Fruit fly (Drosophila melanogaster): Measurements from ENCODE around the gene sd.

Gene sd

DNA sequence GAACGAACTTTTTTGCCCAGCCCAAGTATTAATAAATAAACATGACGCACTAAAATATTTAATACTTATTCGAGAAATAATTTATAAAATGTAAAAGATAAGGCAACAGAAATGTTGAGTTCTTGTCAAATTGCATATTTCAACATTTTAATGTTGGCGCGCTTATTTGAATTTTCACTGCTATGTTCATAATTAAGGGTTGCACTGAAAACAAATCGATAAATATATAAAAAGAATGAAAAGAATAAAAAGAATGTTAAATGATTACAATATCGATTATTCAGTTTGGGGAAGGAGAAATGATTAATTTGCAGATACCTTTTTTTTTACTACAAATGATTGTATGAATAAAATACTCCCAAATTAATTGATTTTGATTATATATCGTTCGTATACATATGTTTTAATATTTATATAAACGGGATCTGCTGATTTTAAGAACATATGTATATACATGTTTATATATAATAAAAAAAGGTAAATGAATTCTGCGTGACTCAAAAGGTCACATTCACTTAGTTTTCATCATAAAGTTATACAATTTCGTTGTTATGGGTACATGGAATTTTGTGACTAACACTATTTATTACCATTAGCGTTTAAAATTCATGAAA lies 62.7 kb downstream of the sd start:
- TF ChIP-seq CG13204 (GFP tag; optimal IDR thresholded peaks at IDR 0.05) (no peak), fd96Ca (GFP tag; IDR thresholded peaks at IDR 0.05) (no peak), gl (tag; optimal IDR thresholded peaks at IDR 0.05) (no peak), CG34367 (tag; optimal IDR thresholded peaks at IDR 0.05) (no peak), Snoo (tag; optimal IDR thresholded peaks at IDR 0.05) (no peak), CG32121 (GFP tag; IDR thresholded peaks at IDR 0.05) (no peak), CG12605 (GFP tag; IDR thresholded peaks at IDR 0.05) (no peak), Pif1A (GFP tag; optimal IDR thresholded peaks at IDR 0.05) (no peak), CG17806 (tag; optimal IDR thresholded peaks at IDR 0.05) (no peak), rn (GFP tag; IDR thresholded peaks at IDR 0.05) (no peak), CG9948 (tag; optimal IDR thresholded peaks at IDR 0.05) (no peak), CG8159 (tag; optimal IDR thresholded peaks at IDR 0.05) (no peak)

DNA sequence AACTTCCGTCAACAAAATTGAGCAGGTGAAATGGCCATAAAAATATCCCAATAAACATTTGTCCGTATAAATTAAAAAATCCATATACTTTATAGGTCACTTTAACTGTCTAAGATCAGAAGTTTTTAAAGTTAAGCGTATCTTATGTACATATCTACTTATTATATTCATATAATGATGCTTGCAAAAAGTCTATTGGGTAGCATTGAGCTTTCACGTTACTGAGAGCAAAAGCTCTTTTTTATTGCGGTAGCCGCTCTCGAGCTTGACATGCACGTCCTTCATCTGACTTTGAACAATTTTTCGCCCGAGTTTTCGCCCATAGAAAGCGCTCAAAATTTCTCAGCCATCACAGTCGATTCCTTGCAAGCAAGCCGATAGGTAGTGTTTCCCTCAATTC lies 63.7 kb downstream of the sd start, which contains the start of gene Gapdh2:
Gene Gapdh2, plus strand, starts transcription at position 283 of the 400 bp plus-strand sequence.
- TF ChIP-seq D1 (tag; optimal IDR thresholded peaks at IDR 0.05): peak; percentile 100
- TF ChIP-seq CG9948 (tag; optimal IDR thresholded peaks at IDR 0.05): peak; percentile 99
- TF ChIP-seq Ets98B (GFP tag; IDR thresholded peaks at IDR 0.05): peak; percentile 100
- TF ChIP-seq gl (tag; optimal IDR thresholded peaks at IDR 0.05): peak; percentile 98
- TF ChIP-seq CG4496 (GFP tag; IDR thresholded peaks at IDR 0.05): peak; percentile 100
- peak; percentile 100 for TF ChIP-seq CG8159 (tag; optimal IDR thresholded peaks at IDR 0.05)
- peak; percentile 85 for TF ChIP-seq EcR (GFP tag; optimal IDR thresholded peaks at IDR 0.05)
- TF ChIP-seq CG13204 (GFP tag; optimal IDR thresholded peaks at IDR 0.05): peak; percentile 98
- TF ChIP-seq fd96Ca (GFP tag; IDR thresholded peaks at IDR 0.05): no peak
- no peak; the same call in 1 of the 2 replicates for TF ChIP-seq CG10348 (GFP tag; IDR thresholded peaks at IDR 0.05)
- TF ChIP-seq Pif1B (GFP tag; optimal IDR thresholded peaks at IDR 0.05): peak; percentile 100
- TF ChIP-seq CG15710 (tag; optimal IDR thresholded peaks at IDR 0.05): peak; percentile 100
- TF ChIP-seq CG14655 (GFP tag; optimal IDR thresholded peaks at IDR 0.05): peak; percentile 99
- TF ChIP-seq rn (GFP tag; IDR thresholded peaks at IDR 0.05): peak; percentile 97
- peak; percentile 100 for TF ChIP-seq CG32121 (GFP tag; IDR thresholded peaks at IDR 0.05)
- peak; percentile 100 for TF ChIP-seq CG17806 (tag; optimal IDR thresholded peaks at IDR 0.05)
- TF ChIP-seq CG8301 (tag; optimal IDR thresholded peaks at IDR 0.05): peak; percentile 99
- TF ChIP-seq Snoo (tag; optimal IDR thresholded peaks at IDR 0.05): peak; percentile 99
- peak; percentile 100 for TF ChIP-seq CG12605 (GFP tag; IDR thresholded peaks at IDR 0.05)
- peak; percentile 99 for TF ChIP-seq CG34367 (tag; optimal IDR thresholded peaks at IDR 0.05)
- TF ChIP-seq Pif1A (GFP tag; optimal IDR thresholded peaks at IDR 0.05): peak; percentile 99

DNA sequence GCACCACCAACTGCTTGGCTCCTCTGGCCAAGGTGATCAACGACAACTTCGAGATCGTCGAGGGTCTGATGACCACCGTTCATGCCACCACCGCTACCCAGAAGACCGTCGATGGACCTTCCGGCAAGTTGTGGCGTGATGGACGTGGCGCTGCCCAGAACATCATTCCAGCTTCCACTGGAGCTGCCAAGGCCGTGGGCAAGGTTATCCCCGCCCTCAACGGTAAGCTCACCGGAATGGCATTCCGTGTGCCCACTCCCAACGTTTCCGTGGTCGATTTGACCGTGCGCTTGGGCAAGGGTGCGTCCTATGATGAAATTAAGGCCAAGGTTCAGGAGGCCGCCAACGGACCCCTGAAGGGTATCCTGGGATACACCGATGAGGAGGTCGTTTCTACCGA lies 64.6 kb downstream of the sd start:
- TF ChIP-seq D1 (tag; optimal IDR thresholded peaks at IDR 0.05): no peak
- no peak for TF ChIP-seq CG14655 (GFP tag; optimal IDR thresholded peaks at IDR 0.05)
- TF ChIP-seq CG13204 (GFP tag; optimal IDR thresholded peaks at IDR 0.05): no peak
- no peak for TF ChIP-seq CG10348 (GFP tag; IDR thresholded peaks at IDR 0.05)

DNA sequence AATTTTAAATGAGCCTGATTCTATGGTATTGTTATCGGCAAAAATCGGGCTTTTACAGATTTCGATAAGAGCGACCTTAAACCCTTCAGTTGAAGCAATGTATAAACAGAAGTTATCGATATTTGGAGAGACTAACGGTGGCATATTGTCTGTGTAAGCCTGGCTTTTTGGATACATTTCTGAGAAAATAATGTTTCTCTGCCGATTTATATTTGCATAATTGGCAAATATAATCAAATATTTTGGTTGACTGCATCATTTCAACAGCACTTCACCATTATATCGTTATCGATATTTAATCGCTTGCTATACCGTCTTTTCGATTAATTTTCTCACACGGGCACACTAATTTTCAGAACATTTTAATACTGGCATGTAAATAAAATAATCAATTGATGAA lies 65.7 kb downstream of the sd start, which contains the start of gene CG16952:
Gene CG16952, plus strand, starts transcription at position 341 of the 400 bp plus-strand sequence.
- TF ChIP-seq CG17806 (tag; optimal IDR thresholded peaks at IDR 0.05) (no peak), CG34367 (tag; optimal IDR thresholded peaks at IDR 0.05) (no peak), gl (tag; optimal IDR thresholded peaks at IDR 0.05) (no peak), CG12605 (GFP tag; IDR thresholded peaks at IDR 0.05) (no peak), CG15710 (tag; optimal IDR thresholded peaks at IDR 0.05) (no peak), CG4496 (GFP tag; IDR thresholded peaks at IDR 0.05) (no peak), Pif1A (GFP tag; optimal IDR thresholded peaks at IDR 0.05) (no peak), EcR (GFP tag; optimal IDR thresholded peaks at IDR 0.05) (no peak), rn (GFP tag; IDR thresholded peaks at IDR 0.05) (no peak), CG10348 (GFP tag; IDR thresholded peaks at IDR 0.05) (no peak), fd96Ca (GFP tag; IDR thresholded peaks at IDR 0.05) (no peak), CG8301 (tag; optimal IDR thresholded peaks at IDR 0.05) (no peak), Ets98B (GFP tag; IDR thresholded peaks at IDR 0.05) (no peak), CG8159 (tag; optimal IDR thresholded peaks at IDR 0.05) (no peak), CG32121 (GFP tag; IDR thresholded peaks at IDR 0.05) (no peak)

DNA sequence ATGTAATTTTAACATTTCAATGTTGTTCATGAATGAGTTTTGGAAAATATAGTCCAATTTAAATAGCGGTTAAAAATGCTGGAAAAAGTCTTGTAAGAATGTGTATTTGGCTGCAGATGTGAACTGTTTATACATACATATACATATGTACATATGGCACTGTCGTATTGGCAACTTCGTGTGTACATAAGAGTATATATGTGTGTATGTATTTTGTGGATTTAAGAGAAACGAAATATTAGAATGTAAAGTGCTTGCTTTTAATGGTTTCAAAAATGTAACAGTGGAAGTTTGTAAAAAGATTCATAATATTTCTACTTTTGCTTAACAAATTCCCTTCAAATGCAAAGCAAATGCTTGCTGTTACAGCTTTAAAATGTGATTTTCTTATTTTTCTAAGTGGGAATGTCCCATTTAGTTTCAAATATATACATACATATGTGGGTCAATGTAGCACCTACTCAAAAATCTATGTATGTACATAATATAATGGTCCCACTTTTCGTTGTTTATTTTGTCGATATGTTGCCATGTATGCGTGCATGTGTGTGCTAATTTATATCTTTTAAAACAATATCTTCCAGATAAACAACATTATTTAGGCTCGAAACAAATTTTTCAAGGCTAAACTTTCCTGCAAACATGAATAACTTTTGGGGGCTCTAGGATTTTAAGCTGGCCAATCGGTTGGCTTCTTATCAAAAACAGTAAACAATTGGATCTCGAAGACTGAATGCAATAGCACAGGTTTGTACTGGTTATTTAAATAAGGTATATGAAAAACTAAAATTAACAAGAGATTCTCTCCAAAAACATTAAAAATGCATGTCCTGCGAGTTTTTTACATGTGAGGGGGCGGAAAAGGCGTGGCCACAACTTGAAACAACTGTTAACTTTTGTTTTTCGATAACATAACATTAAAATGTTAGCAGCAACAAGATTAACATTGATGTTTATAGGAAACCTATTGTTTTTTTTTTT lies 66.9 kb downstream of the sd start:
- TF ChIP-seq CG13204 (GFP tag; optimal IDR thresholded peaks at IDR 0.05): no peak

DNA sequence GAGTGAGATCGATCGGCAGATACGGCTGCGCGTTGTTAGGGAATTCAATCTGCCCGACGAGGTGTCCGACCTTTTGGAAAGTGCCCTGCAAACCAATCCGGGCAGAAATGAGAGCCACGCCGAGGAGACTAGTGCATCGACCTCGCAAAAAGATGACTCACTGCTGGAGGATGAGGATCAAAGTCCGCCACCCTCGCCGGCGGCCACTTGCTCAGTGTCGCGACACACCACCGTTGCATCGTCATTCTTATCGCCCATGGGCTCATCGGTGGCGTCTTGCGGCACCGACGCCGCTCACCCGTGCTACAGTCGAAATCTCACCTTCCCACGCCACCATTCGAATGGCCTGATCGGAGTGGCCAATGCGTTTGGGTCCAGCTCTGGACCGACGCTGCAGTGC lies 70.3 kb downstream of the sd start:
- TF ChIP-seq CG10348 (GFP tag; IDR thresholded peaks at IDR 0.05): no peak
- no peak for TF ChIP-seq gl (tag; optimal IDR thresholded peaks at IDR 0.05)
- TF ChIP-seq EcR (GFP tag; optimal IDR thresholded peaks at IDR 0.05): peak; percentile 50
